Worm (Caenorhabditis elegans): ENCODE data around the gene F59B2.8.

F59B2.8 gene

DNA sequence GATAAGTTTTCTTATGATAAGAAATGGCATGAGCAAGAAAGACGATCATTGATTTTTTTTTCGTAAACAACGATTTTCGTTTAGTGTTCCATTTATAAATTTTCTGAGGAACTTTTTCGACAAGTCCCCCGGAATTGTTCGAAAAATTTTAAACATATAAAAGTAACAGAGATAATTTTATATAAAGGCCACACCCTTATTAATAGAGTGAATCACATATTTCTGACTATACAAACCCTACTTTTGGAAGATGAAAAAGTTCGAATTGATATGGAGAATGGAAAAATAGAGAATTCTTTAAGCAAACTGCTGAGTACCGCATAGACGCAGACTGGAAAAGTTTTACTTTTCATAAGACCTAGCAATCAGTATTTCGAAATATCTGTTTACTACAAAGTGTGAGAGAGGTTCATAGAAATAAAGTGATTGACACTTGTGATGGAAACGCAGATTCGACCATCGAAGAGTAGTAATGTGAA is 41.2 kb upstream of the F59B2.8 start (continued):
- TF ChIP-seq F49E8.2 (tag; optimal IDR thresholded peaks at IDR 0.05; ENCODE audit: borderline replicate concordance) = no peak
- TF ChIP-seq fos-1 (tag; optimal IDR thresholded peaks at IDR 0.05) = no peak
- peak; percentile 85 for TF ChIP-seq mdt-29 (GFP tag; IDR thresholded peaks at IDR 0.05)
- TF ChIP-seq zip-2 (tag; optimal IDR thresholded peaks at IDR 0.05) = peak; percentile 74
- TF ChIP-seq tag-97 (GFP tag; IDR thresholded peaks at IDR 0.05) = peak; percentile 43; the same call in 1 of the 2 replicates
- peak; percentile 23 to 52 for TF ChIP-seq daf-16 (GFP tag; optimal IDR thresholded peaks at IDR 0.05)
- peak; percentile 97 for TF ChIP-seq daf-16 (tag; optimal IDR thresholded peaks at IDR 0.05)
- peak; percentile 63 for TF ChIP-seq mes-2 (tag; optimal IDR thresholded peaks at IDR 0.05; ENCODE audit: poor library complexity, severe bottlenecking)
- TF ChIP-seq aly-2 (tag; optimal IDR thresholded peaks at IDR 0.05) = no peak
- TF ChIP-seq ceh-82 (tag; optimal IDR thresholded peaks at IDR 0.05) = no peak
- peak; percentile 51 for TF ChIP-seq dpl-1 (GFP tag; optimal IDR thresholded peaks at IDR 0.05)
- peak; percentile 85 for TF ChIP-seq hlh-11 (tag; optimal IDR thresholded peaks at IDR 0.05)
- TF ChIP-seq saeg-2 (GFP tag; IDR thresholded peaks at IDR 0.05) = 0 out of 2 replicates have a peak, but pooled peaks have one; percentile 70
- peak; percentile 63 for TF ChIP-seq dmd-6 (GFP tag; IDR thresholded peaks at IDR 0.05)
- TF ChIP-seq zfp-3 (GFP tag; conservative IDR thresholded peaks at IDR 0.05) = peak; percentile 98
- TF ChIP-seq pqm-1 (tag; optimal IDR thresholded peaks at IDR 0.05) = peak; percentile 19
- TF ChIP-seq R02D3.7 (tag; optimal IDR thresholded peaks at IDR 0.05) = no peak
- TF ChIP-seq lin-38 (GFP tag; IDR thresholded peaks at IDR 0.05) = peak; percentile 68
- peak; percentile 89 for TF ChIP-seq T26A8.4 (GFP tag; IDR thresholded peaks at IDR 0.05)
- TF ChIP-seq tra-1 (GFP tag; IDR thresholded peaks at IDR 0.05) = peak; percentile 87
- peak; percentile 87 for TF ChIP-seq hlh-30 (tag; optimal IDR thresholded peaks at IDR 0.05; ENCODE audit: insufficient read depth)
- TF ChIP-seq nhr-237 (tag; optimal IDR thresholded peaks at IDR 0.05) = no peak
- TF ChIP-seq hmg-1.1 (GFP tag; IDR thresholded peaks at IDR 0.05) = peak; percentile 70
- TF ChIP-seq daf-19 (GFP tag; conservative IDR thresholded peaks at IDR 0.05) = peak; percentile 31; the same call in 1 of the 2 replicates
- no peak for TF ChIP-seq mxl-3 (GFP tag; optimal IDR thresholded peaks at IDR 0.05)
- no peak for TF ChIP-seq lin-39 (tag; optimal IDR thresholded peaks at IDR 0.05)
- peak in 1 of 2 experiments; percentile 37 for TF ChIP-seq hif-1 (tag; optimal IDR thresholded peaks at IDR 0.05)
- TF ChIP-seq nhr-42 (GFP tag; IDR thresholded peaks at IDR 0.05) = no peak; the same call in none of the 2 replicates
- TF ChIP-seq lir-3 (tag; optimal IDR thresholded peaks at IDR 0.05) = peak; percentile 5
- peak; percentile 36 for TF ChIP-seq gei-8 (GFP tag; optimal IDR thresholded peaks at IDR 0.05)
- peak in 1 of 2 experiments; percentile 56 for TF ChIP-seq mdl-1 (tag; optimal IDR thresholded peaks at IDR 0.05)
- TF ChIP-seq php-3 (GFP tag; IDR thresholded peaks at IDR 0.05) = peak; percentile 29; the same call in 1 of the 2 replicates
- TF ChIP-seq F10B5.3 (tag; optimal IDR thresholded peaks at IDR 0.05) = no peak
- peak; percentile 75 for TF ChIP-seq nhr-77 (tag; optimal IDR thresholded peaks at IDR 0.05)
- TF ChIP-seq ctbp-1 (GFP tag; IDR thresholded peaks at IDR 0.05) = peak; percentile 76
- TF ChIP-seq nhr-11 (tag; optimal IDR thresholded peaks at IDR 0.05) = no peak
- peak; percentile 31 for TF ChIP-seq nhr-10 (tag; optimal IDR thresholded peaks at IDR 0.05)
- no peak for TF ChIP-seq skn-1 (tag; optimal IDR thresholded peaks at IDR 0.05)
- TF ChIP-seq D1046.2 (GFP tag; IDR thresholded peaks at IDR 0.05) = 0 out of 2 replicates have a peak, but pooled peaks have one; percentile 4
- TF ChIP-seq T20F7.1 (GFP tag; optimal IDR thresholded peaks at IDR 0.05) = peak; percentile 84
- TF ChIP-seq aha-1 (tag) = peak; percentile 98
- peak; percentile 65 for TF ChIP-seq ztf-7 (tag; optimal IDR thresholded peaks at IDR 0.05)
- TF ChIP-seq lin-15B (tag; optimal IDR thresholded peaks at IDR 0.05) = no peak
- no peak for TF ChIP-seq unc-130 (GFP tag; optimal IDR thresholded peaks at IDR 0.05)
- TF ChIP-seq unc-62 (GFP tag; optimal IDR thresholded peaks at IDR 0.05 in 1 of 2) = no peak
- no peak for TF ChIP-seq unc-62 (tag; optimal IDR thresholded peaks at IDR 0.05)
- peak; percentile 58 for TF ChIP-seq nhr-111 (GFP tag; optimal IDR thresholded peaks at IDR 0.05)
- no peak for TF ChIP-seq snpc-4 (tag; optimal IDR thresholded peaks at IDR 0.05)
- TF ChIP-seq daf-8 (GFP tag; IDR thresholded peaks at IDR 0.05) = no peak
- peak; percentile 82 for TF ChIP-seq lin-1 (GFP tag; IDR thresholded peaks at IDR 0.05)
- TF ChIP-seq lim-7 (GFP tag; IDR thresholded peaks at IDR 0.05) = peak; percentile 66; the same call in 1 of the 2 replicates
- TF ChIP-seq arid-1 (GFP tag; conservative IDR thresholded peaks at IDR 0.05) = 0 out of 2 replicates have a peak, but pooled peaks have one; percentile 57
